Worm (Caenorhabditis elegans) whole organism, L4 larva: ENCODE measurements around the gene Y45F10C.4.
"Not testable (repeated sequence)": the region's sequence is repeated elsewhere in the genome, so short reads cannot be mapped to it uniquely, and the experiment has no call there.

Experiments
- F10B5.3 ChIP-seq: sonication (generic microtip); optimal IDR thresholded peaks from 2 replicates; lab custom pipeline; 2016; ENCODE audit warnings: mild to moderate bottlenecking, missing genetic modification characterization, missing compliant biosample characterization
- R02D3.7 ChIP-seq: fragments of 150-350 bp; sonication (generic microtip); optimal IDR thresholded peaks from 3 replicates; lab custom pipeline; 2014; ENCODE audit warnings: missing biosample characterization, missing genetic modification characterization
- T20F7.1 ChIP-seq: fragments of 200-800 bp; sonication (Bioruptor generic); optimal IDR thresholded peaks from 2 replicates; lab custom pipeline; 2018; ENCODE audit warnings: mild to moderate bottlenecking, missing genetic modification characterization, missing compliant biosample characterization
- Y48G9A.11 ChIP-seq: fragments of 200-800 bp; sonication (Bioruptor generic); IDR thresholded peaks from 2 replicates; pipeline ENCODE4 v1.3.6; 2022; ENCODE audit warnings: missing genetic modification reagents, missing genetic modification characterization, missing compliant biosample characterization
- ZK546.5 ChIP-seq, 2 experiments: sonication (generic microtip); optimal IDR thresholded peaks; 2 replicates each; lab custom pipeline; 2017; ENCODE audit warnings: missing biosample characterization in 2 of 2, missing genetic modification characterization in 2 of 2
- attf-4 ChIP-seq: sonication (generic microtip); optimal IDR thresholded peaks from 3 replicates; lab custom pipeline; 2017; ENCODE audit warnings: missing biosample characterization, missing genetic modification characterization
- ceh-28 ChIP-seq: fragments of 150-350 bp; optimal IDR thresholded peaks from 2 replicates; lab custom pipeline; 2014; ENCODE audit warnings: missing biosample characterization, missing genetic modification reagents, missing genetic modification characterization
- ceh-32 ChIP-seq: sonication (generic microtip); optimal IDR thresholded peaks from 2 replicates; lab custom pipeline; 2016; ENCODE audit warnings: mild to moderate bottlenecking, missing genetic modification characterization, missing compliant biosample characterization; ENCODE audit not compliant: poor library complexity
- ceh-44 ChIP-seq: fragments of 200-800 bp; sonication (Bioruptor generic); IDR thresholded peaks from 2 replicates; pipeline ENCODE4 v1.3.6; 2022; ENCODE audit warnings: missing genetic modification reagents, missing genetic modification characterization, missing compliant biosample characterization
- cey-2 ChIP-seq: sonication (generic microtip); optimal IDR thresholded peaks from 3 replicates; lab custom pipeline; 2017; ENCODE audit warnings: missing genetic modification characterization, mild to moderate bottlenecking, missing compliant biosample characterization, antibody characterized with exemption, borderline replicate concordance; ENCODE audit not compliant: insufficient read depth
- ctbp-1 ChIP-seq: fragments of 200-800 bp; sonication (Bioruptor generic); IDR thresholded peaks from 2 replicates; pipeline ENCODE4 v1.3.6; 2022; ENCODE audit warnings: missing genetic modification reagents, missing genetic modification characterization, missing compliant biosample characterization
- daf-12 ChIP-seq: fragments of 150-350 bp; optimal IDR thresholded peaks from 2 replicates; lab custom pipeline; 2014; ENCODE audit warnings: missing biosample characterization, missing genetic modification reagents, missing genetic modification characterization
- daf-19 ChIP-seq: fragments of 200-800 bp; sonication (Bioruptor generic); conservative IDR thresholded peaks from 2 replicates; pipeline ENCODE4 v1.3.6; 2022; ENCODE audit warnings: missing genetic modification characterization, missing compliant biosample characterization
- daf-8 ChIP-seq: fragments of 200-800 bp; sonication (Bioruptor generic); IDR thresholded peaks from 2 replicates; pipeline ENCODE4 v1.3.6; 2022; ENCODE audit warnings: missing genetic modification characterization, missing compliant biosample characterization
- dmd-8 ChIP-seq: fragments of 200-800 bp; sonication (Bioruptor generic); IDR thresholded peaks from 2 replicates; pipeline ENCODE4 v1.3.6; 2022; ENCODE audit warnings: missing genetic modification characterization, missing compliant biosample characterization
- dmd-9 ChIP-seq: fragments of 200-800 bp; sonication (Bioruptor generic); IDR thresholded peaks from 2 replicates; pipeline ENCODE4 v1.3.6; 2022; ENCODE audit warnings: missing genetic modification reagents, missing genetic modification characterization, missing compliant biosample characterization
- dve-1 ChIP-seq: sonication (generic microtip); optimal IDR thresholded peaks from 2 replicates; lab custom pipeline; 2017; ENCODE audit warnings: antibody characterized with exemption, mild to moderate bottlenecking, missing genetic modification characterization, missing compliant biosample characterization; ENCODE audit not compliant: insufficient read depth
- egl-27 ChIP-seq: sonication (generic microtip); optimal IDR thresholded peaks from 3 replicates; lab custom pipeline; 2017; ENCODE audit warnings: missing biosample characterization, missing genetic modification reagents, missing genetic modification characterization
- egl-43 ChIP-seq: fragments of 200-800 bp; sonication (Bioruptor generic); IDR thresholded peaks from 2 replicates; pipeline ENCODE4 v1.3.6; 2022; ENCODE audit warnings: missing genetic modification reagents, missing genetic modification characterization, missing compliant biosample characterization
- fkh-10 ChIP-seq: fragments of 150-350 bp; optimal IDR thresholded peaks from 2 replicates; lab custom pipeline; 2014; ENCODE audit warnings: missing biosample characterization, missing genetic modification reagents, missing genetic modification characterization
- hlh-11 ChIP-seq: fragments of 200-800 bp; sonication (Bioruptor generic); optimal IDR thresholded peaks from 2 replicates; lab custom pipeline; 2018; ENCODE audit warnings: mild to moderate bottlenecking, missing genetic modification characterization, missing compliant biosample characterization
- hlh-30 ChIP-seq: sonication (generic microtip); optimal IDR thresholded peaks from 2 replicates; lab custom pipeline; 2017; ENCODE audit warnings: antibody characterized with exemption, mild to moderate bottlenecking, missing genetic modification characterization, missing compliant biosample characterization; ENCODE audit not compliant: insufficient read depth
- hmg-1.1 ChIP-seq: fragments of 200-800 bp; sonication (Bioruptor generic); IDR thresholded peaks from 2 replicates; pipeline ENCODE4 v1.3.6; 2022; ENCODE audit warnings: missing genetic modification reagents, missing genetic modification characterization, missing compliant biosample characterization
- lin-29 ChIP-seq: fragments of 200-800 bp; sonication (Bioruptor generic); IDR thresholded peaks from 2 replicates; pipeline ENCODE4 v1.3.6; 2022; ENCODE audit warnings: missing genetic modification reagents, missing genetic modification characterization, missing compliant biosample characterization
- lsy-2 ChIP-seq, 2 experiments: fragments of 150-350 bp in 1 of 2; sonication (generic microtip) in 1 of 2; optimal IDR thresholded peaks; 2 replicates each; lab custom pipeline; 2014 to 2017; ENCODE audit warnings: missing biosample characterization in 2 of 2, missing genetic modification characterization in 2 of 2
- mxl-3 ChIP-seq: fragments of 200-800 bp; sonication (Bioruptor generic); optimal IDR thresholded peaks from 2 replicates; lab custom pipeline; 2018; ENCODE audit warnings: mild to moderate bottlenecking, missing genetic modification characterization, missing compliant biosample characterization
- nhr-102 ChIP-seq: sonication (generic microtip); optimal IDR thresholded peaks from 2 replicates; lab custom pipeline; 2016; ENCODE audit warnings: mild to moderate bottlenecking, missing genetic modification characterization, moderate library complexity, missing compliant biosample characterization
- nhr-111 ChIP-seq: fragments of 200-800 bp; sonication (Bioruptor generic); optimal IDR thresholded peaks from 2 replicates; lab custom pipeline; 2018; ENCODE audit warnings: mild to moderate bottlenecking, missing genetic modification characterization, missing compliant biosample characterization
- nhr-42 ChIP-seq: fragments of 200-800 bp; sonication (Bioruptor generic); IDR thresholded peaks from 2 replicates; pipeline ENCODE4 v1.3.6; 2022; ENCODE audit warnings: missing genetic modification characterization, missing compliant biosample characterization
- pha-4 ChIP-seq, 2 experiments: fragments of 150-350 bp in 1 of 2; fragments of 200-800 bp in 1 of 2; sonication (Bioruptor generic) in 1 of 2; IDR thresholded peaks in 1 of 2; optimal IDR thresholded peaks in 1 of 2; 2 replicates each; pipeline versions ENCODE4 v1.3.6 to Lab custom; 2014 to 2022; ENCODE audit warnings: missing genetic modification characterization in 2 of 2, missing genetic modification reagents in 2 of 2, missing biosample characterization in 1 of 2, missing compliant biosample characterization in 1 of 2
- sdz-12 ChIP-seq: fragments of 200-800 bp; sonication (Bioruptor generic); optimal IDR thresholded peaks from 2 replicates; lab custom pipeline; 2018; ENCODE audit warnings: mild to moderate bottlenecking, missing genetic modification characterization, missing compliant biosample characterization
- set-16 ChIP-seq: fragments of 200-800 bp; sonication (Bioruptor generic); IDR thresholded peaks from 2 replicates; pipeline ENCODE4 v1.3.6; 2022; ENCODE audit warnings: missing genetic modification reagents, missing genetic modification characterization, missing compliant biosample characterization
- snpc-4 ChIP-seq: fragments of 150-350 bp; optimal IDR thresholded peaks from 2 replicates; lab custom pipeline; 2014; ENCODE audit warnings: missing biosample characterization, missing genetic modification characterization
- spr-1 ChIP-seq: sonication (generic microtip); optimal IDR thresholded peaks from 2 replicates; lab custom pipeline; 2016; ENCODE audit warnings: mild to moderate bottlenecking, missing genetic modification characterization, missing compliant biosample characterization
- tag-97 ChIP-seq: fragments of 200-800 bp; sonication (Bioruptor generic); IDR thresholded peaks from 2 replicates; pipeline ENCODE4 v1.3.6; 2022; ENCODE audit warnings: missing genetic modification characterization, missing compliant biosample characterization
- vab-7 ChIP-seq: fragments of 200-800 bp; sonication (Bioruptor generic); IDR thresholded peaks from 2 replicates; pipeline ENCODE4 v1.3.6; 2022; ENCODE audit warnings: missing genetic modification reagents, missing genetic modification characterization, missing compliant biosample characterization
- zfp-2 ChIP-seq: sonication (generic microtip); optimal IDR thresholded peaks from 2 replicates; lab custom pipeline; 2016; ENCODE audit warnings: mild to moderate bottlenecking, missing genetic modification characterization, missing compliant biosample characterization
- zfp-3 ChIP-seq: fragments of 200-800 bp; sonication (Bioruptor generic); conservative IDR thresholded peaks from 2 replicates; pipeline ENCODE4 v1.3.6; 2022; ENCODE audit warnings: missing genetic modification reagents, missing genetic modification characterization, missing compliant biosample characterization
- zip-2 ChIP-seq: fragments of 150-350 bp; optimal IDR thresholded peaks from 2 replicates; lab custom pipeline; 2014; ENCODE audit warnings: missing biosample characterization, missing genetic modification characterization
- ztf-11 ChIP-seq: fragments of 150-350 bp; optimal IDR thresholded peaks from 2 replicates; lab custom pipeline; 2014; ENCODE audit warnings: missing biosample characterization, missing genetic modification characterization

Gene Y45F10C.4

ce11 chrIV:13651411-13651810 is 12.6 kb downstream of the Y45F10C.4 start, which contains the start of gene C08F11.12:
Gene C08F11.12 (minus strand): TSS chrIV:13651511.
- not testable (repeated sequence) for TF ChIP-seq ztf-11 (tag; lab: Kevin White, UChicago); set-16 (GFP tag; lab: Robert Waterston, UW); lin-29 (GFP tag; lab: Robert Waterston, UW)
- TF ChIP-seq, all 104 proteins: peak for 0; not testable (repeated sequence) for 104

DNA sequence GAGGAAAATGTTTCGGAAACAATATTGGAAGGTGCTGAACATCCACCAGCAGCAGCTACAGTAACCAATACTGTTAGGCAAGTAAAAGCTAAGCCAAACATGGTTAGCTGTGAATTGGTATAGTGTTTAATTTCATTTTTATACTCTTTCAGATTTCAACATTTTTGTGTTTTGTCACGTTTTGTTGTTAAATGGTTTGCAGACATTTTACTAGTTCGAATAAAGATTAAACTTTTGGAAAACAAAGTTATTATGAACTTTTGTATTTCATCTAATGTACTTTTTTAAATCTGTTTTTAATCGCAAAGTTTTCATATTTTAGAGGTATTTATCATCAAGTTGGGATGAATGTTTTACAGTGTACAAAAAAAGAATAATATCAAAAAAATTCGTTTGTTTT is 13.8 kb downstream of the Y45F10C.4 start, which contains the start of gene C08F11.17:
TSS of gene C08F11.17 (minus strand) at position 101 of the 400 bp plus-strand sequence.
- no peak for TF ChIP-seq ceh-32
- no peak for TF ChIP-seq daf-12 (tag; lab: Kevin White, UChicago)
- TF ChIP-seq nhr-111 (GFP tag; lab: Kevin White, UChicago) = no peak
- no peak for TF ChIP-seq nhr-42
- TF ChIP-seq hlh-11 (tag; lab: Kevin White, UChicago) = no peak
- no peak for TF ChIP-seq daf-19 (GFP tag; lab: Robert Waterston, UW)

- TF ChIP-seq nhr-111 (GFP tag; lab: Kevin White, UChicago) (no peak), egl-43 (GFP tag; lab: Robert Waterston, UW) (no peak), hmg-1.1 (GFP tag; lab: Robert Waterston, UW) (no peak), dve-1 (tag; lab: Kevin White, UChicago) (no peak), fkh-10 (GFP tag; lab: Kevin White, UChicago) (no peak), dmd-8 (GFP tag; lab: Robert Waterston, UW) (no peak), zfp-3 (GFP tag; lab: Robert Waterston, UW) (no peak), F10B5.3 (tag; lab: Kevin White, UChicago) (no peak), nhr-102 (tag; lab: Kevin White, UChicago) (no peak), tag-97 (GFP tag; lab: Robert Waterston, UW) (no peak), mxl-3 (GFP tag; lab: Kevin White, UChicago) (no peak), ZK546.5 (tag; optimal IDR thresholded peaks at IDR 0.05; lab: Kevin White, UChicago) (no peak), vab-7 (no peak), pha-4 (GFP tag; IDR thresholded peaks at IDR 0.05; lab: Robert Waterston, UW) (no peak), pha-4 (tag; optimal IDR thresholded peaks at IDR 0.05; lab: Kevin White, UChicago) (no peak), hlh-30 (tag; lab: Kevin White, UChicago) (no peak), cey-2 (tag; lab: Kevin White, UChicago) (no peak), Y48G9A.11 (GFP tag; lab: Robert Waterston, UW) (no peak), snpc-4 (tag; lab: Kevin White, UChicago) (no peak), lin-29 (GFP tag; lab: Robert Waterston, UW) (no peak)
Measured at ce11 chrIV:13649126-13649525, 14.9 kb downstream of the Y45F10C.4 start, which contains the start of gene C08F11.10. Gene C08F11.10 (minus strand): TSS chrIV:13649226.

DNA sequence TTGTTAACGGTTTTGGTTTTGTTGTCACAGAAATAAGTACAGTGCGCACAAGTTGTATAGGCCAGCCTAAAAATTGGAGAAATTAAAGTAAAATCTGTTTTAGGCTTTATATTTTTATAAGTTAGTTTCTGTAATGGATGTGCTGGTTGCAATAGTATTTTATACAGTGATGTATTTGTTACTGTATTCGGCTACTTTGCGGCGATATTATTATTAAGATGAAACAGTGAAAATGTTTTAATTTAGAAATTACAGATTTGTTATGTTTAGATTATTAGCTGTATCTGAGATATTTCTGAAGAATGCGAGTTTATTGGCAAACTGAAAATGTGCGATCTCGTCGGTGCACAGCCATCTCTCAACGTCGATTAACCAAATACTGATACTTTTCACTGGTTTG is 16.4 kb downstream of the Y45F10C.4 start, which contains the start of gene ule-4:
TSS of gene ule-4 (minus strand) at position 101 of the 400 bp plus-strand sequence.
- TF ChIP-seq ceh-28 (tag; lab: Kevin White, UChicago) (no peak), F10B5.3 (tag; lab: Kevin White, UChicago) (no peak), spr-1 (tag; lab: Kevin White, UChicago) (no peak), egl-27 (tag; lab: Kevin White, UChicago) (no peak), pha-4 (GFP tag; IDR thresholded peaks at IDR 0.05; lab: Robert Waterston, UW) (no peak), pha-4 (tag; optimal IDR thresholded peaks at IDR 0.05; lab: Kevin White, UChicago) (no peak), sdz-12 (GFP tag; lab: Kevin White, UChicago) (no peak), ctbp-1 (GFP tag; lab: Robert Waterston, UW) (no peak), mxl-3 (GFP tag; lab: Kevin White, UChicago) (no peak), T20F7.1 (GFP tag; lab: Kevin White, UChicago) (no peak), dmd-9 (GFP tag; lab: Robert Waterston, UW) (no peak), lsy-2 (tag; optimal IDR thresholded peaks at IDR 0.05; lab: Kevin White, UChicago) (no peak), zip-2 (no peak), ceh-44 (GFP tag; lab: Robert Waterston, UW) (no peak), attf-4 (tag; lab: Kevin White, UChicago) (no peak), R02D3.7 (no peak), zfp-2 (tag; lab: Kevin White, UChicago) (no peak), daf-8 (GFP tag; lab: Robert Waterston, UW) (no peak), daf-12 (tag; lab: Kevin White, UChicago) (no peak)
- TF ChIP-seq, all 104 proteins: peak for 0
